Worm (Caenorhabditis elegans) whole organism, late embryonic: ENCODE measurements around the gene xnd-1.

Experiments
- C38D4.7 ChIP-seq: fragments of 200-800 bp; sonication (Bioruptor generic); optimal IDR thresholded peaks from 2 replicates; lab custom pipeline; 2018; ENCODE audit warnings: mild to moderate bottlenecking, missing genetic modification characterization, moderate library complexity, missing compliant biosample characterization
- F13H6.1 ChIP-seq: sonication (generic microtip); optimal IDR thresholded peaks from 2 replicates; lab custom pipeline; 2016; ENCODE audit warnings: missing genetic modification characterization, missing compliant biosample characterization
- K02D7.2 ChIP-seq: sonication (generic microtip); optimal IDR thresholded peaks from 2 replicates; lab custom pipeline; 2017; ENCODE audit warnings: mild to moderate bottlenecking, missing genetic modification characterization, missing compliant biosample characterization
- K09A11.1 ChIP-seq: sonication (generic microtip); optimal IDR thresholded peaks from 2 replicates; lab custom pipeline; 2017; ENCODE audit warnings: antibody characterized with exemption, mild to moderate bottlenecking, missing genetic modification characterization, missing compliant biosample characterization; ENCODE audit not compliant: insufficient read depth
- T23F11.4 ChIP-seq: fragments of 200-800 bp; sonication (Bioruptor generic); optimal IDR thresholded peaks from 2 replicates; lab custom pipeline; 2018; ENCODE audit warnings: mild to moderate bottlenecking, missing genetic modification characterization, missing compliant biosample characterization
- ahr-1 ChIP-seq: sonication (generic microtip); optimal IDR thresholded peaks from 2 replicates; lab custom pipeline; 2016; ENCODE audit warnings: missing genetic modification characterization, missing compliant biosample characterization
- ama-1 ChIP-seq: fragments of 150-350 bp; optimal IDR thresholded peaks from 2 replicates; lab custom pipeline; 2014
- ceh-14 ChIP-seq: sonication (generic microtip); optimal IDR thresholded peaks from 2 replicates; lab custom pipeline; 2016; ENCODE audit warnings: missing genotype, missing genetic modification characterization, missing compliant biosample characterization
- ceh-18 ChIP-seq: sonication (generic microtip); optimal IDR thresholded peaks from 2 replicates; lab custom pipeline; 2016; ENCODE audit warnings: missing genetic modification characterization, missing compliant biosample characterization
- ceh-19 ChIP-seq: fragments of 200-800 bp; sonication (Bioruptor generic); optimal IDR thresholded peaks from 2 replicates; lab custom pipeline; 2018; ENCODE audit warnings: mild to moderate bottlenecking, missing genetic modification characterization, missing compliant biosample characterization
- ceh-22 ChIP-seq: sonication (generic microtip); optimal IDR thresholded peaks from 2 replicates; lab custom pipeline; 2017; ENCODE audit warnings: missing biosample characterization, missing genetic modification characterization
- ceh-24 ChIP-seq: sonication (generic microtip); optimal IDR thresholded peaks from 2 replicates; lab custom pipeline; 2016; ENCODE audit warnings: mild to moderate bottlenecking, missing genetic modification characterization, missing compliant biosample characterization
- ceh-31 ChIP-seq: sonication (generic microtip); optimal IDR thresholded peaks from 2 replicates; lab custom pipeline; 2016; ENCODE audit warnings: missing genetic modification characterization, missing compliant biosample characterization
- ceh-34 ChIP-seq: sonication (generic microtip); optimal IDR thresholded peaks from 2 replicates; lab custom pipeline; 2016; ENCODE audit warnings: mild to moderate bottlenecking, missing genetic modification characterization, missing compliant biosample characterization
- ceh-48 ChIP-seq: sonication (generic microtip); optimal IDR thresholded peaks from 2 replicates; lab custom pipeline; 2016; ENCODE audit warnings: missing genetic modification characterization, inconsistent platforms, missing compliant biosample characterization
- ceh-6 ChIP-seq: fragments of 200-800 bp; sonication (Bioruptor generic); optimal IDR thresholded peaks from 2 replicates; lab custom pipeline; 2018; ENCODE audit warnings: mild to moderate bottlenecking, missing genetic modification characterization, missing compliant biosample characterization
- ceh-9 ChIP-seq: sonication (generic microtip); optimal IDR thresholded peaks from 2 replicates; lab custom pipeline; 2016; ENCODE audit warnings: mild to moderate bottlenecking, missing genetic modification characterization, inconsistent platforms, missing compliant biosample characterization
- che-1 ChIP-seq: sonication (generic microtip); optimal IDR thresholded peaks from 2 replicates; lab custom pipeline; 2016; ENCODE audit warnings: mild to moderate bottlenecking, missing genetic modification characterization, missing compliant biosample characterization
- elt-2 ChIP-seq: sonication (generic microtip); optimal IDR thresholded peaks from 2 replicates; lab custom pipeline; 2016; ENCODE audit warnings: missing genetic modification reagents, missing genetic modification characterization, missing compliant biosample characterization
- elt-4 ChIP-seq: sonication (generic microtip); optimal IDR thresholded peaks from 2 replicates; lab custom pipeline; 2016; ENCODE audit warnings: missing genetic modification characterization, missing compliant biosample characterization
- fax-1 ChIP-seq: sonication (generic microtip); optimal IDR thresholded peaks from 2 replicates; lab custom pipeline; 2016; ENCODE audit warnings: missing genotype, missing genetic modification characterization, missing compliant biosample characterization
- fkh-6 ChIP-seq: sonication (generic microtip); optimal IDR thresholded peaks from 2 replicates; lab custom pipeline; 2016; ENCODE audit warnings: missing genetic modification characterization, missing compliant biosample characterization
- gmeb-2 ChIP-seq: sonication (generic microtip); optimal IDR thresholded peaks from 2 replicates; lab custom pipeline; 2016; ENCODE audit warnings: missing genetic modification characterization, inconsistent platforms, missing compliant biosample characterization
- hlh-30 ChIP-seq: sonication (generic microtip); optimal IDR thresholded peaks from 2 replicates; lab custom pipeline; 2017; ENCODE audit warnings: antibody characterized with exemption, missing genetic modification characterization, missing compliant biosample characterization; ENCODE audit not compliant: insufficient read depth
- hlh-6 ChIP-seq: sonication (generic microtip); optimal IDR thresholded peaks from 2 replicates; lab custom pipeline; 2016; ENCODE audit warnings: missing genotype, missing genetic modification characterization, missing compliant biosample characterization
- hlh-8 ChIP-seq: sonication (generic microtip); optimal IDR thresholded peaks from 2 replicates; lab custom pipeline; 2016; ENCODE audit warnings: missing genotype, missing genetic modification characterization, missing compliant biosample characterization
- lim-6 ChIP-seq: sonication (generic microtip); optimal IDR thresholded peaks from 2 replicates; lab custom pipeline; 2016; ENCODE audit warnings: missing genetic modification characterization, missing compliant biosample characterization
- madf-2 ChIP-seq: sonication (generic microtip); optimal IDR thresholded peaks from 2 replicates; lab custom pipeline; 2017; ENCODE audit warnings: missing genetic modification characterization, missing compliant biosample characterization
- mec-3 ChIP-seq: sonication (generic microtip); optimal IDR thresholded peaks from 2 replicates; lab custom pipeline; 2016; ENCODE audit warnings: borderline replicate concordance, missing genetic modification characterization, missing compliant biosample characterization
- nhr-11 ChIP-seq: fragments of 150-350 bp; optimal IDR thresholded peaks from 2 replicates; lab custom pipeline; 2014; ENCODE audit warnings: missing biosample characterization, missing genetic modification characterization
- nhr-232 ChIP-seq: sonication (generic microtip); optimal IDR thresholded peaks from 2 replicates; lab custom pipeline; 2016; ENCODE audit warnings: missing genetic modification characterization, missing compliant biosample characterization
- odd-2 ChIP-seq: sonication (generic microtip); optimal IDR thresholded peaks from 2 replicates; lab custom pipeline; 2017; ENCODE audit warnings: antibody characterized with exemption, mild to moderate bottlenecking, missing genetic modification characterization, missing compliant biosample characterization
- pag-3 ChIP-seq: sonication (generic microtip); optimal IDR thresholded peaks from 2 replicates; lab custom pipeline; 2016; ENCODE audit warnings: missing compliant biosample characterization, missing genetic modification characterization, borderline replicate concordance
- pax-1 ChIP-seq: fragments of 150-350 bp; optimal IDR thresholded peaks from 2 replicates; lab custom pipeline; 2014; ENCODE audit warnings: missing biosample characterization, missing genetic modification characterization
- pha-2 ChIP-seq: sonication (generic microtip); optimal IDR thresholded peaks from 2 replicates; lab custom pipeline; 2017; ENCODE audit warnings: mild to moderate bottlenecking, missing genetic modification characterization, missing compliant biosample characterization
- pros-1 ChIP-seq: fragments of 150-350 bp; optimal IDR thresholded peaks from 2 replicates; lab custom pipeline; 2014; ENCODE audit warnings: missing biosample characterization, missing genetic modification reagents, missing genetic modification characterization
- ref-2 ChIP-seq: sonication (generic microtip); optimal IDR thresholded peaks from 2 replicates; lab custom pipeline; 2016; ENCODE audit warnings: missing genetic modification characterization, missing compliant biosample characterization
- rnt-1 ChIP-seq: sonication (generic microtip); optimal IDR thresholded peaks from 2 replicates; lab custom pipeline; 2016; ENCODE audit warnings: missing genetic modification characterization, missing compliant biosample characterization
- sdc-2 ChIP-seq: sonication (generic microtip); optimal IDR thresholded peaks from 2 replicates; lab custom pipeline; 2016; ENCODE audit warnings: missing genotype, missing genetic modification characterization, missing compliant biosample characterization
- sox-2 ChIP-seq: fragments of 200-800 bp; sonication (Bioruptor generic); IDR thresholded peaks from 2 replicates; pipeline ENCODE4 v1.3.6; 2022; ENCODE audit warnings: missing genetic modification reagents, missing genetic modification characterization, missing compliant biosample characterization
- sox-4 ChIP-seq: sonication (generic microtip); optimal IDR thresholded peaks from 2 replicates; lab custom pipeline; 2017; ENCODE audit warnings: mild to moderate bottlenecking, missing genetic modification characterization, inconsistent platforms, missing compliant biosample characterization
- syd-9 ChIP-seq: sonication (generic microtip); optimal IDR thresholded peaks from 2 replicates; lab custom pipeline; 2016; ENCODE audit warnings: mild to moderate bottlenecking, missing genetic modification characterization, moderate library complexity, missing compliant biosample characterization
- tbx-7 ChIP-seq: sonication (generic microtip); optimal IDR thresholded peaks from 2 replicates; lab custom pipeline; 2016; ENCODE audit warnings: missing genotype, missing genetic modification characterization, missing compliant biosample characterization
- ttx-3 ChIP-seq: sonication (generic microtip); optimal IDR thresholded peaks from 2 replicates; lab custom pipeline; 2016; ENCODE audit warnings: missing genetic modification reagents, missing genetic modification characterization, missing compliant biosample characterization
- unc-3 ChIP-seq, 2 experiments: fragments of 200-800 bp in 1 of 2; sonication (Bioruptor generic) in 1 of 2; sonication (generic microtip) in 1 of 2; conservative IDR thresholded peaks in 1 of 2; optimal IDR thresholded peaks in 1 of 2; 2 replicates each; pipeline versions ENCODE4 v1.3.6 to Lab custom; 2016 to 2022; ENCODE audit warnings: missing compliant biosample characterization in 2 of 2, missing genetic modification characterization in 2 of 2, missing genetic modification reagents in 1 of 2
- unc-55 ChIP-seq: sonication (generic microtip); optimal IDR thresholded peaks from 2 replicates; lab custom pipeline; 2017; ENCODE audit warnings: missing biosample characterization, missing genetic modification reagents, missing genetic modification characterization
- unc-86 ChIP-seq: sonication (generic microtip); optimal IDR thresholded peaks from 2 replicates; lab custom pipeline; 2016; ENCODE audit warnings: missing genetic modification characterization, missing compliant biosample characterization
- ztf-16 ChIP-seq: sonication (generic microtip); optimal IDR thresholded peaks from 2 replicates; lab custom pipeline; 2017; ENCODE audit warnings: missing genetic modification characterization, missing compliant biosample characterization

Gene xnd-1

DNA sequence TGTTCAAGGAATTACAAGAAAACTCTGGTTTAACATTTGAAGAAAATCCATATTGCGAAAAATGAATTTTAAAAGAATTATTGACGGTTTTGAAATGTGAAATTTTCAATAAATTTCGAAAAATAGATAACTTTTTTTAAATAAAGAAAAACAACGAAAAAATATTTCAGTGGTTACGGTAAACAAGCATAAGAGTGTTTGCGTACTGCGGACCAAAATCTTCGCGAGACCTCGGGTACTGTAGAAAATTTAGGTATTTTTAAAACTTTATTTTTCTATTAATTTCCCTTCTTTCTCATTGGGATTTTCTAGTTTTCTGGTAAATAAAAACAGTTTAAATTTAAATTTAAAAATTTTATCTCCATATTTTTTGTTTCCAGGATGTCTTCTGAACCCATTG lies at the start of gene xnd-1:
Gene xnd-1 (plus strand): TSS at position 381 of the 400 bp plus-strand sequence.
- no peak for TF ChIP-seq unc-55
- no peak for TF ChIP-seq ahr-1
- TF ChIP-seq ceh-9 = no peak
- TF ChIP-seq ama-1 (lab: Kevin White, UChicago) = no peak
- no peak for TF ChIP-seq nhr-232 (tag; lab: Kevin White, UChicago)
- no peak for TF ChIP-seq unc-86 (tag; lab: Kevin White, UChicago)
- TF ChIP-seq ceh-18 = no peak
- no peak for TF ChIP-seq ceh-6 (GFP tag; lab: Kevin White, UChicago)
- TF ChIP-seq fax-1 = no peak
- TF ChIP-seq hlh-30 (tag; lab: Kevin White, UChicago) = no peak
- no peak for TF ChIP-seq gmeb-2 (tag; lab: Kevin White, UChicago)

DNA sequence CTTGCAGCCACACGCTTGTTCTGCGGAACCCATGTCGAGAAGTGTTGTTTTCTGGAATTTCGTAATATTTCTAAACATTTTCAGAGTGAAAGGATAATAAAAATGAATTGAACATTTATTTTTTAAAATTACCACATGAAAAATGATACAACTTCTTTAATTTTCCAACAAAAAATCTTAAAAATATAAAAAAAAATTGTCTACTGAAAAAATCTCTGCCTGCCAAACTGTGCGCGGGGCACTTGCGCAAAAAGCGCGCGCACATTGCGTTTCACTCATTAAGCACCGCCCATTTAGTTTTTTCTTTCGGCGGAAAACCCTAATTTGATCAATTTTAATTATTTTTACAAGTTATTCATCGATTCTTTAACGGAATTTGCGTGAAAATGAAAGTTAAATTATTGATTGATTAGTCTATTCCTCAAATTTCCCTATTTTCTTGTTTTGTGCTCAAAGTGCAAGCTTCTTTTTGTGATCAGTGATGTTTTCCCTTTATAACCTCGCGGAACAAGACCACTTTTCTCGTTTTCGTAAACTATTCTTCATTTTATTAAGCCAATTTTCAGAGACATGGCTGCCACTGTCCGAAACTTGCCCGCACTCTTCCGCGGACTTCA lies 49.3 kb upstream of the xnd-1 start, which contains the start of the genes nmad-1 and hach-1:
Gene nmad-1 (minus strand): TSS at position 51 of the 617 bp plus-strand sequence.
Gene hach-1 (plus strand): TSS at position 567 of the 617 bp plus-strand sequence.
- TF ChIP-seq K09A11.1 (tag; lab: Kevin White, UChicago) = peak; percentile 90
- TF ChIP-seq nhr-11 (tag; lab: Kevin White, UChicago) = no peak
- TF ChIP-seq unc-55 = no peak
- TF ChIP-seq nhr-232 (tag; lab: Kevin White, UChicago) = peak; percentile 77
- TF ChIP-seq elt-2 (tag; lab: Kevin White, UChicago) = peak; percentile 98
- peak; percentile 69 for TF ChIP-seq ceh-18
- TF ChIP-seq sdc-2 = peak; percentile 68
- peak; percentile 67 for TF ChIP-seq ceh-48 (tag; lab: Kevin White, UChicago)
- peak; percentile 92 for TF ChIP-seq ceh-31 (tag; lab: Kevin White, UChicago)
- peak; percentile 60; the same call in 1 of the 2 replicates for TF ChIP-seq sox-2 (GFP tag; lab: Robert Waterston, UW)
- peak; percentile 80 for TF ChIP-seq T23F11.4 (GFP tag; lab: Kevin White, UChicago)
- TF ChIP-seq ceh-22 (tag; lab: Kevin White, UChicago) = no peak
- TF ChIP-seq gmeb-2 (tag; lab: Kevin White, UChicago) = peak; percentile 90
- peak; percentile 91 for TF ChIP-seq K02D7.2 (tag; lab: Kevin White, UChicago)
- peak; percentile 98 for TF ChIP-seq ceh-14 (tag; lab: Kevin White, UChicago)
- peak; percentile 92 for TF ChIP-seq hlh-8 (tag; lab: Kevin White, UChicago)
- TF ChIP-seq tbx-7 (tag; lab: Kevin White, UChicago) = peak; percentile 53
- TF ChIP-seq hlh-30 (tag; lab: Kevin White, UChicago) = no peak
- TF ChIP-seq pha-2 (tag; lab: Kevin White, UChicago) = peak; percentile 91
- TF ChIP-seq fkh-6 (tag; lab: Kevin White, UChicago) = peak; percentile 84
- peak; percentile 2 for TF ChIP-seq mec-3
- no peak for TF ChIP-seq elt-4 (tag; lab: Kevin White, UChicago)
- TF ChIP-seq ceh-34 (tag; lab: Kevin White, UChicago) = peak; percentile 92
- TF ChIP-seq ceh-19 (GFP tag; lab: Kevin White, UChicago) = peak; percentile 92
- peak; percentile 87 for TF ChIP-seq madf-2 (tag; lab: Kevin White, UChicago)
- TF ChIP-seq rnt-1 (tag; lab: Kevin White, UChicago) = peak; percentile 81
- peak; percentile 73 for TF ChIP-seq ceh-6 (GFP tag; lab: Kevin White, UChicago)
- peak; percentile 90 for TF ChIP-seq odd-2
- TF ChIP-seq ref-2 (tag; lab: Kevin White, UChicago) = peak; percentile 89
- TF ChIP-seq fax-1 = peak; percentile 93
- TF ChIP-seq sox-4 (tag; lab: Kevin White, UChicago) = peak; percentile 95
- peak; percentile 88 for TF ChIP-seq syd-9
- TF ChIP-seq ceh-24 = peak; percentile 82
- TF ChIP-seq ttx-3 (tag; lab: Kevin White, UChicago) = peak; percentile 95
- peak; percentile 84 for TF ChIP-seq ahr-1
- TF ChIP-seq lim-6 (tag; lab: Kevin White, UChicago) = peak; percentile 54
- TF ChIP-seq che-1 (tag; lab: Kevin White, UChicago) = peak; percentile 89
- TF ChIP-seq pax-1 (tag; lab: Kevin White, UChicago) = peak; percentile 15
- peak; percentile 93 for TF ChIP-seq F13H6.1 (tag; lab: Kevin White, UChicago)
- TF ChIP-seq ztf-16 (tag; lab: Kevin White, UChicago) = peak; percentile 85
- peak; percentile 64 for TF ChIP-seq pag-3
- TF ChIP-seq unc-3 (GFP tag; conservative IDR thresholded peaks at IDR 0.05; lab: Robert Waterston, UW) = peak; percentile 83
- TF ChIP-seq unc-3 (tag; optimal IDR thresholded peaks at IDR 0.05; lab: Kevin White, UChicago) = peak; percentile 87
- no peak for TF ChIP-seq pros-1 (tag; lab: Kevin White, UChicago)
- peak; percentile 89 for TF ChIP-seq C38D4.7 (GFP tag; lab: Kevin White, UChicago)
- TF ChIP-seq hlh-6 (tag; lab: Kevin White, UChicago) = peak; percentile 82
